Fruit fly (Drosophila melanogaster) whole organism, embryonic: ENCODE data around the gene Best3.

Experiments
- BEAF-32 ChIP-seq: fragments of 200-800 bp; sonication (Bioruptor generic); optimal IDR thresholded peaks from 3 replicates; lab custom pipeline; 2017; ENCODE audit warnings: missing biosample characterization, missing genetic modification characterization, mild to moderate bottlenecking, moderate library complexity, missing genetic modification reagents
- Blimp-1 ChIP-seq: fragments of 200-800 bp; sonication (Bioruptor generic); optimal IDR thresholded peaks from 3 replicates; lab custom pipeline; 2018; ENCODE audit warnings: missing biosample characterization, missing genetic modification characterization, mild to moderate bottlenecking, moderate library complexity, missing genetic modification reagents
- CG10267 ChIP-seq: fragments of 200-800 bp; sonication (Bioruptor generic); optimal IDR thresholded peaks from 2 replicates; lab custom pipeline; 2018; ENCODE audit warnings: missing biosample characterization, mild to moderate bottlenecking, missing genetic modification characterization, moderate library complexity
- CG11696 ChIP-seq: fragments of 200-800 bp; sonication (Bioruptor generic); IDR thresholded peaks from 2 replicates; pipeline ENCODE4 v1.3.6; 2022; ENCODE audit warnings: missing biosample characterization, missing genetic modification characterization
- CG13424 ChIP-seq: fragments of 200-800 bp; sonication (Bioruptor generic); optimal IDR thresholded peaks from 2 replicates; lab custom pipeline; 2019; ENCODE audit warnings: missing biosample characterization, mild to moderate bottlenecking, missing genetic modification characterization, moderate library complexity
- CG14710 ChIP-seq: fragments of 200-800 bp; sonication (Bioruptor generic); optimal IDR thresholded peaks from 3 replicates; lab custom pipeline; 2019; ENCODE audit warnings: missing biosample characterization, mild to moderate bottlenecking, missing genetic modification characterization, moderate library complexity
- CG18599 ChIP-seq: fragments of 200-800 bp; sonication (Bioruptor generic); optimal IDR thresholded peaks from 3 replicates; lab custom pipeline; 2017; ENCODE audit warnings: missing biosample characterization, missing genetic modification characterization, mild to moderate bottlenecking, moderate library complexity, missing genetic modification reagents
- CG2202 ChIP-seq: fragments of 200-800 bp; sonication (Bioruptor generic); optimal IDR thresholded peaks from 2 replicates; lab custom pipeline; 2018; ENCODE audit warnings: missing biosample characterization, mild to moderate bottlenecking, missing genetic modification characterization
- CG31388 ChIP-seq: fragments of 200-800 bp; sonication (Bioruptor generic); optimal IDR thresholded peaks from 2 replicates; lab custom pipeline; 2016; ENCODE audit warnings: missing biosample characterization, missing genetic modification characterization
- CG3407 ChIP-seq: fragments of 200-800 bp; sonication (Bioruptor generic); optimal IDR thresholded peaks from 2 replicates; lab custom pipeline; 2018; ENCODE audit warnings: missing biosample characterization, mild to moderate bottlenecking, missing genetic modification characterization
- CG3995 ChIP-seq: fragments of 200-800 bp; sonication (Bioruptor generic); optimal IDR thresholded peaks from 3 replicates; lab custom pipeline; 2016; ENCODE audit warnings: missing biosample characterization, missing genetic modification characterization
- CG6272 ChIP-seq: fragments of 200-800 bp; sonication (Bioruptor generic); IDR thresholded peaks from 2 replicates; pipeline ENCODE4 v1.3.6; 2022; ENCODE audit warnings: missing biosample characterization, missing genetic modification characterization
- CG7963 ChIP-seq: fragments of 200-800 bp; sonication (Bioruptor generic); IDR thresholded peaks from 3 replicates; pipeline ENCODE4 v1.3.6; 2022; ENCODE audit warnings: missing biosample characterization, missing genetic modification characterization; ENCODE audit not compliant: partially characterized antibody
- CG8281 ChIP-seq: fragments of 200-800 bp; sonication (Bioruptor generic); optimal IDR thresholded peaks from 2 replicates; lab custom pipeline; 2018; ENCODE audit warnings: missing biosample characterization, mild to moderate bottlenecking, missing genetic modification characterization, moderate library complexity
- CG8765 ChIP-seq: fragments of 200-800 bp; sonication (Bioruptor generic); IDR thresholded peaks from 2 replicates; pipeline ENCODE4 v1.3.6; 2022; ENCODE audit warnings: missing biosample characterization, missing genetic modification characterization
- Dip3 ChIP-seq: fragments of 200-800 bp; sonication (Bioruptor generic); optimal IDR thresholded peaks from 3 replicates; lab custom pipeline; 2016; ENCODE audit warnings: missing biosample characterization, missing genetic modification characterization
- Eip74EF ChIP-seq, 2 experiments: fragments of 200-800 bp in 1 of 2; fragments of >200 bp in 1 of 2; sonication (Bioruptor generic) in 1 of 2; optimal IDR thresholded peaks; 2 replicates each; lab custom pipeline; 2017 to 2019; ENCODE audit warnings: missing biosample characterization in 2 of 2, missing genetic modification characterization in 2 of 2, mild to moderate bottlenecking in 1 of 2, moderate library complexity in 1 of 2
- HLHmδ ChIP-seq: fragments of 200-800 bp; sonication (Bioruptor generic); optimal IDR thresholded peaks from 2 replicates; lab custom pipeline; 2018; ENCODE audit warnings: missing biosample characterization, mild to moderate bottlenecking, missing genetic modification characterization, moderate library complexity
- Hmx ChIP-seq: fragments of 200-800 bp; sonication (Bioruptor generic); optimal IDR thresholded peaks from 2 replicates; lab custom pipeline; 2016; ENCODE audit warnings: missing biosample characterization, missing genetic modification characterization
- Meics ChIP-seq: fragments of 200-800 bp; sonication (Bioruptor generic); optimal IDR thresholded peaks from 2 replicates; lab custom pipeline; 2017; ENCODE audit warnings: missing biosample characterization, mild to moderate bottlenecking, missing genetic modification characterization
- NC2β ChIP-seq: fragments of 200-800 bp; sonication (Bioruptor generic); optimal IDR thresholded peaks from 2 replicates; lab custom pipeline; 2016; ENCODE audit warnings: missing biosample characterization, missing genetic modification characterization
- NFAT ChIP-seq: fragments of 200-800 bp; sonication (Bioruptor generic); IDR thresholded peaks from 2 replicates; pipeline ENCODE4 v1.3.6; 2022; ENCODE audit warnings: missing biosample characterization, missing genetic modification characterization
- PHDP ChIP-seq: fragments of 200-800 bp; sonication (Bioruptor generic); optimal IDR thresholded peaks from 3 replicates; lab custom pipeline; 2018; ENCODE audit warnings: missing biosample characterization, mild to moderate bottlenecking, missing genetic modification characterization, moderate library complexity
- Ravus ChIP-seq: fragments of 200-800 bp; sonication (Bioruptor generic); IDR thresholded peaks from 2 replicates; pipeline ENCODE4 v1.3.6; 2022; ENCODE audit warnings: missing biosample characterization, missing genetic modification characterization
- Side ChIP-seq: fragments of 200-800 bp; sonication (Bioruptor generic); optimal IDR thresholded peaks from 2 replicates; lab custom pipeline; 2016; ENCODE audit warnings: missing biosample characterization, missing genetic modification characterization
- Spps ChIP-seq: fragments of 200-800 bp; sonication (Bioruptor generic); optimal IDR thresholded peaks from 2 replicates; lab custom pipeline; 2018; ENCODE audit warnings: missing biosample characterization, mild to moderate bottlenecking, missing genetic modification characterization
- Sry-β ChIP-seq: fragments of 200-800 bp; sonication (Bioruptor generic); optimal IDR thresholded peaks from 2 replicates; lab custom pipeline; 2018; ENCODE audit warnings: missing biosample characterization, mild to moderate bottlenecking, missing genetic modification characterization, moderate library complexity
- TFAM ChIP-seq: fragments of 200-800 bp; sonication (Bioruptor generic); optimal IDR thresholded peaks from 2 replicates; lab custom pipeline; 2017; ENCODE audit warnings: missing biosample characterization, missing genetic modification characterization, inconsistent platforms
- Xrp1 ChIP-seq: fragments of 200-800 bp; sonication (Bioruptor generic); IDR thresholded peaks from 2 replicates; pipeline ENCODE4 v1.3.6; 2022; ENCODE audit warnings: missing biosample characterization, missing genetic modification characterization
- amos ChIP-seq: fragments of 200-800 bp; sonication (Bioruptor generic); IDR thresholded peaks from 2 replicates; pipeline ENCODE4 v1.3.6; 2022; ENCODE audit warnings: missing biosample characterization, missing genetic modification characterization; ENCODE audit not compliant: partially characterized antibody
- aop ChIP-seq: fragments of 200-800 bp; sonication (Bioruptor generic); IDR thresholded peaks from 2 replicates; pipeline ENCODE4 v1.3.6; 2022; ENCODE audit warnings: missing biosample characterization, missing genetic modification characterization
- cad ChIP-seq: fragments of >200 bp; optimal IDR thresholded peaks from 2 replicates; lab custom pipeline; 2017; ENCODE audit warnings: missing biosample characterization, missing genetic modification characterization
- chn ChIP-seq: fragments of 200-800 bp; sonication (Bioruptor generic); optimal IDR thresholded peaks from 2 replicates; lab custom pipeline; 2016; ENCODE audit warnings: missing biosample characterization, missing genetic modification characterization
- ewg ChIP-seq: fragments of 200-800 bp; sonication (Bioruptor generic); optimal IDR thresholded peaks from 3 replicates; lab custom pipeline; 2017; ENCODE audit warnings: mild to moderate bottlenecking, missing biosample characterization, missing genetic modification reagents, missing genetic modification characterization
- fd3F ChIP-seq: fragments of 200-800 bp; sonication (Bioruptor generic); optimal IDR thresholded peaks from 2 replicates; lab custom pipeline; 2018; ENCODE audit warnings: missing biosample characterization, mild to moderate bottlenecking, missing genetic modification characterization, moderate library complexity
- gce ChIP-seq: fragments of 200-800 bp; sonication (Bioruptor generic); IDR thresholded peaks from 3 replicates; pipeline ENCODE4 v1.3.6; 2022; ENCODE audit warnings: missing biosample characterization, missing genetic modification characterization
- gfzf ChIP-seq: fragments of 200-800 bp; sonication (Bioruptor generic); optimal IDR thresholded peaks from 2 replicates; lab custom pipeline; 2016; ENCODE audit warnings: missing biosample characterization, mild to moderate bottlenecking, missing genetic modification characterization, moderate library complexity
- knrl ChIP-seq: fragments of 200-800 bp; sonication (Bioruptor generic); IDR thresholded peaks from 3 replicates; pipeline ENCODE4 v1.3.6; 2022; ENCODE audit warnings: missing biosample characterization, missing genetic modification characterization; ENCODE audit not compliant: partially characterized antibody
- nerfin-1 ChIP-seq: fragments of 200-800 bp; sonication (Bioruptor generic); optimal IDR thresholded peaks from 3 replicates; lab custom pipeline; 2019; ENCODE audit warnings: missing biosample characterization, mild to moderate bottlenecking, missing genetic modification characterization, moderate library complexity
- nerfin-2 ChIP-seq: fragments of 200-800 bp; sonication (Bioruptor generic); IDR thresholded peaks from 2 replicates; pipeline ENCODE4 v1.3.6; 2022; ENCODE audit warnings: missing biosample characterization, missing genetic modification characterization; ENCODE audit not compliant: partially characterized antibody
- onecut ChIP-seq: fragments of 200-800 bp; sonication (Bioruptor generic); IDR thresholded peaks from 2 replicates; pipeline ENCODE4 v1.3.6; 2022; ENCODE audit warnings: missing biosample characterization, missing genetic modification characterization
- pan ChIP-seq, 4 experiments: fragments of >200 bp in 3 of 4; fragments of 200-800 bp in 1 of 4; sonication (Bioruptor generic) in 1 of 4; optimal IDR thresholded peaks in 3 of 4; IDR thresholded peaks in 1 of 4; 2 replicates each; pipeline versions ENCODE4 v1.3.6 to Lab custom; 2017 to 2022; ENCODE audit warnings: missing biosample characterization in 2 of 4, missing genetic modification characterization in 2 of 4, mixed read lengths in 1 of 4
- prd ChIP-seq, 3 experiments: fragments of >200 bp in 2 of 3; fragments of 200-800 bp in 1 of 3; sonication (Bioruptor generic) in 1 of 3; optimal IDR thresholded peaks in 2 of 3; IDR thresholded peaks in 1 of 3; 2 replicates in 2 of 3; 3 replicates in 1 of 3; pipeline versions ENCODE4 v1.3.6 to Lab custom; 2017 to 2022; ENCODE audit warnings: missing biosample characterization in 1 of 3, missing genetic modification characterization in 1 of 3
- repo ChIP-seq: fragments of 200-800 bp; sonication (Bioruptor generic); optimal IDR thresholded peaks from 2 replicates; lab custom pipeline; 2016; ENCODE audit warnings: missing biosample characterization, missing genetic modification characterization
- sima ChIP-seq: fragments of 200-800 bp; sonication (Bioruptor generic); optimal IDR thresholded peaks from 2 replicates; lab custom pipeline; 2016; ENCODE audit warnings: missing biosample characterization, missing genetic modification characterization
- tap ChIP-seq: fragments of 200-800 bp; optimal IDR thresholded peaks from 3 replicates; lab custom pipeline; 2019; ENCODE audit warnings: missing biosample characterization, mild to moderate bottlenecking, missing genetic modification characterization, moderate library complexity
- tll ChIP-seq, 2 experiments: fragments of 200-800 bp in 1 of 2; fragments of >200 bp in 1 of 2; sonication (Bioruptor generic) in 1 of 2; optimal IDR thresholded peaks; 2 replicates each; lab custom pipeline; 2017 to 2019; ENCODE audit warnings: missing biosample characterization in 2 of 2, missing genetic modification characterization in 2 of 2, mild to moderate bottlenecking in 1 of 2, moderate library complexity in 1 of 2
- tna ChIP-seq: fragments of 200-800 bp; sonication (Bioruptor generic); IDR thresholded peaks from 2 replicates; pipeline ENCODE4 v1.3.6; 2022; ENCODE audit warnings: missing biosample characterization, missing genetic modification characterization; ENCODE audit not compliant: partially characterized antibody
- toy ChIP-seq: fragments of 200-800 bp; sonication (Bioruptor generic); IDR thresholded peaks from 2 replicates; pipeline ENCODE4 v1.3.6; 2022; ENCODE audit warnings: missing biosample characterization, missing genetic modification characterization

The Best3 gene

dm6 chr3L:15321001-15321438 lies 18.4 kb upstream of the Best3 start (continued):
- no peak for TF ChIP-seq ewg (GFP tag; lab: Kevin White, UChicago)
- no peak for TF ChIP-seq Sry-β (GFP tag; lab: Kevin White, UChicago)
- no peak for TF ChIP-seq knrl
- TF ChIP-seq amos (GFP tag; lab: Robert Waterston, UW), result no peak
- TF ChIP-seq prd (optimal IDR thresholded peaks at IDR 0.05; lab: Kevin White, UChicago), result no peak
- peak; percentile 79 for TF ChIP-seq prd (GFP tag; IDR thresholded peaks at IDR 0.05; lab: Robert Waterston, UW)
- TF ChIP-seq aop (GFP tag; lab: Robert Waterston, UW), result no peak
- peak; percentile 34; the same call in 1 of the 2 replicates for TF ChIP-seq CG8765 (GFP tag; lab: Robert Waterston, UW)
- no peak for TF ChIP-seq pan (optimal IDR thresholded peaks at IDR 0.05; lab: Kevin White, UChicago)
- TF ChIP-seq pan (GFP tag; optimal IDR thresholded peaks at IDR 0.05 in 1 of 2, IDR thresholded peaks at IDR 0.05 in 1 of 2), result no peak
- no peak for TF ChIP-seq Meics (GFP tag; lab: Kevin White, UChicago)
- peak; percentile 76 for TF ChIP-seq Xrp1 (GFP tag; lab: Robert Waterston, UW)
- no peak for TF ChIP-seq Side (GFP tag; lab: Kevin White, UChicago)
- no peak for TF ChIP-seq NFAT (GFP tag; lab: Robert Waterston, UW)
- TF ChIP-seq CG10267, result peak; percentile 82
- no peak for TF ChIP-seq tna
- TF ChIP-seq Spps, result peak; percentile 61
- TF ChIP-seq sima, result no peak
- no peak for TF ChIP-seq CG3995
- peak; percentile 12 for TF ChIP-seq chn
- no peak for TF ChIP-seq Dip3 (GFP tag; lab: Kevin White, UChicago)
- TF ChIP-seq CG2202 (tag; lab: Kevin White, UChicago), result peak; percentile 59
- TF ChIP-seq CG18599, result no peak
- TF ChIP-seq repo (GFP tag; lab: Kevin White, UChicago), result no peak
- TF ChIP-seq NC2β (GFP tag; lab: Kevin White, UChicago), result peak; percentile 16
- peak; percentile 23 for TF ChIP-seq Blimp-1
- TF ChIP-seq toy, result no peak
- no peak for TF ChIP-seq CG6272 (GFP tag; lab: Robert Waterston, UW)
- no peak for TF ChIP-seq Hmx
- TF ChIP-seq tap, result no peak
- no peak for TF ChIP-seq Eip74EF (GFP tag; optimal IDR thresholded peaks at IDR 0.05; lab: Kevin White, UChicago)
- TF ChIP-seq cad (GFP tag; lab: Kevin White, UChicago), result no peak
- no peak for TF ChIP-seq nerfin-2 (GFP tag; lab: Robert Waterston, UW)
- no peak for TF ChIP-seq BEAF-32
- no peak for TF ChIP-seq fd3F (GFP tag; lab: Kevin White, UChicago)
- peak; percentile 84 for TF ChIP-seq CG14710 (tag; lab: Kevin White, UChicago)
- no peak for TF ChIP-seq tll (GFP tag; optimal IDR thresholded peaks at IDR 0.05; lab: Kevin White, UChicago)
- no peak for TF ChIP-seq CG8281
- TF ChIP-seq gfzf (GFP tag; lab: Kevin White, UChicago), result no peak
- no peak for TF ChIP-seq Ravus (GFP tag; lab: Robert Waterston, UW)
- no peak for TF ChIP-seq gce (GFP tag; lab: Robert Waterston, UW)
- TF ChIP-seq CG11696, result no peak
- TF ChIP-seq CG31388 (GFP tag; lab: Kevin White, UChicago), result no peak
- no peak for TF ChIP-seq PHDP (tag; lab: Kevin White, UChicago)
- no peak for TF ChIP-seq CG13424 (tag; lab: Kevin White, UChicago)
- TF ChIP-seq TFAM (GFP tag; lab: Kevin White, UChicago), result no peak
- no peak for TF ChIP-seq nerfin-1 (tag; lab: Kevin White, UChicago)
- TF ChIP-seq HLHmδ (GFP tag; lab: Kevin White, UChicago), result no peak
- TF ChIP-seq onecut (GFP tag; lab: Robert Waterston, UW), result no peak
- TF ChIP-seq CG3407 (GFP tag; lab: Kevin White, UChicago), result no peak
- TF ChIP-seq CG7963 (GFP tag; lab: Robert Waterston, UW), result no peak
